Worm (Caenorhabditis elegans) whole organism, L4 larva: ENCODE data around the gene nhr-99.

Experiments used
- aha-1 ChIP-seq: fragments of 150-350 bp; peaks from one replicate; lab custom pipeline; 2014; ENCODE audit warnings: missing biosample characterization, missing genetic modification characterization
- aly-2 ChIP-seq: sonication (generic microtip); optimal IDR thresholded peaks from 2 replicates; lab custom pipeline; 2018; ENCODE audit warnings: missing biosample characterization, missing genetic modification characterization
- ceh-20 ChIP-seq: fragments of 200-800 bp; sonication (Bioruptor generic); IDR thresholded peaks from 2 replicates; pipeline ENCODE4 v1.3.6; 2022; ENCODE audit warnings: missing genetic modification reagents, missing genetic modification characterization, missing compliant biosample characterization
- ceh-62 ChIP-seq: sonication (generic microtip); optimal IDR thresholded peaks from 2 replicates; lab custom pipeline; 2017; ENCODE audit warnings: missing biosample characterization, missing genetic modification characterization
- dve-1 ChIP-seq: sonication (generic microtip); optimal IDR thresholded peaks from 2 replicates; lab custom pipeline; 2017; ENCODE audit warnings: antibody characterized with exemption, mild to moderate bottlenecking, missing genetic modification characterization, missing compliant biosample characterization; ENCODE audit not compliant: insufficient read depth
- egl-27 ChIP-seq: sonication (generic microtip); optimal IDR thresholded peaks from 3 replicates; lab custom pipeline; 2017; ENCODE audit warnings: missing biosample characterization, missing genetic modification reagents, missing genetic modification characterization
- fkh-10 ChIP-seq: fragments of 150-350 bp; optimal IDR thresholded peaks from 2 replicates; lab custom pipeline; 2014; ENCODE audit warnings: missing biosample characterization, missing genetic modification reagents, missing genetic modification characterization
- hlh-30 ChIP-seq: sonication (generic microtip); optimal IDR thresholded peaks from 2 replicates; lab custom pipeline; 2017; ENCODE audit warnings: antibody characterized with exemption, mild to moderate bottlenecking, missing genetic modification characterization, missing compliant biosample characterization; ENCODE audit not compliant: insufficient read depth
- lin-39 ChIP-seq: fragments of 150-350 bp; optimal IDR thresholded peaks from 2 replicates; lab custom pipeline; 2014; ENCODE audit warnings: missing biosample characterization, missing genetic modification reagents, missing genetic modification characterization
- nhr-6 ChIP-seq: fragments of 150-350 bp; optimal IDR thresholded peaks from 2 replicates; lab custom pipeline; 2014; ENCODE audit warnings: missing biosample characterization, missing genetic modification characterization
- nhr-77 ChIP-seq: fragments of 150-350 bp; optimal IDR thresholded peaks from 2 replicates; lab custom pipeline; 2014; ENCODE audit warnings: missing biosample characterization, missing genetic modification characterization
- zip-11 ChIP-seq: fragments of 200-800 bp; sonication (Bioruptor generic); IDR thresholded peaks from 2 replicates; pipeline ENCODE4 v1.3.6; 2022; ENCODE audit warnings: missing genetic modification characterization, missing compliant biosample characterization

DNA sequence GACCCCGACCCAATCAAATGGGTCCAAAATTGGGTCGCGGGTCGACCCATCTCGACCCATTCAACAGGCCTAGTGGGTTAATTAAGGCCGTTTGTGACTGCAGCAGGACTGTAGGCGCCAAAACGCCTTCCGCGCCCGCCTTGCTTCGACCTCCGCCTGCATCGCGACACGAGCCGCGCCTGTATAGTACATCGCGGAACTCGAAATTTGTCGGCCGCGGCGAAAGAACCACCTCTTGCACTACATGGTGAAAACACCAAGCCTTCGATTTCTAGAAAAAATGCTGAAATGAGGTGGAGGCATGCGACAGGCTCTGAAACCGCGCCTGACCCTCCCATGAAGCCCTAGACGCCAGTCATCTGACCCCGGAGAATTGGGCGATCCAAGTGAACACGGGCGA is 13.4 kb downstream of the nhr-99 start:
- no peak for TF ChIP-seq ceh-62 (tag; lab: Kevin White, UChicago)
- TF ChIP-seq nhr-6 (tag; lab: Kevin White, UChicago), result no peak
- no peak for TF ChIP-seq egl-27 (tag; lab: Kevin White, UChicago)
- TF ChIP-seq hlh-30, result no peak
- no peak for TF ChIP-seq aly-2 (tag; lab: Kevin White, UChicago)
- no peak for TF ChIP-seq nhr-77 (tag; lab: Kevin White, UChicago)
- TF ChIP-seq zip-11 (GFP tag; lab: Robert Waterston, UW), result no peak
- no peak for TF ChIP-seq ceh-20 (GFP tag; lab: Robert Waterston, UW)
- TF ChIP-seq lin-39, result no peak
- TF ChIP-seq aha-1 (tag; lab: Kevin White, UChicago), result peak; percentile 11
- TF ChIP-seq dve-1 (tag; lab: Kevin White, UChicago), result no peak
- TF ChIP-seq fkh-10 (GFP tag; lab: Kevin White, UChicago), result no peak
